Fruit fly (Drosophila melanogaster) whole organism, embryonic: Measurements from ENCODE around the gene CG33346.

Source experiments
- Atf3 ChIP-seq: fragments of 200-800 bp; sonication (Bioruptor generic); optimal IDR thresholded peaks from 3 replicates; lab custom pipeline; 2016; ENCODE audit warnings: missing biosample characterization, missing genetic modification characterization
- Blimp-1 ChIP-seq: fragments of 200-800 bp; sonication (Bioruptor generic); optimal IDR thresholded peaks from 3 replicates; lab custom pipeline; 2018; ENCODE audit warnings: missing biosample characterization, missing genetic modification characterization, mild to moderate bottlenecking, moderate library complexity, missing genetic modification reagents
- CG10654 ChIP-seq: fragments of 200-800 bp; sonication (Bioruptor generic); optimal IDR thresholded peaks from 2 replicates; lab custom pipeline; 2016; ENCODE audit warnings: missing biosample characterization, missing genetic modification characterization
- CG12299 ChIP-seq: fragments of 200-800 bp; sonication (Bioruptor generic); optimal IDR thresholded peaks from 2 replicates; lab custom pipeline; 2018; ENCODE audit warnings: missing biosample characterization, mild to moderate bottlenecking, missing genetic modification characterization
- CG12659 ChIP-seq: fragments of 200-800 bp; sonication (Bioruptor generic); optimal IDR thresholded peaks from 3 replicates; lab custom pipeline; 2017; ENCODE audit warnings: mild to moderate bottlenecking, missing biosample characterization, missing genetic modification reagents, missing genetic modification characterization
- CG13287 ChIP-seq: fragments of 200-800 bp; sonication (Bioruptor generic); IDR thresholded peaks from 2 replicates; pipeline ENCODE4 v1.3.6; 2022; ENCODE audit warnings: missing biosample characterization, missing genetic modification characterization; ENCODE audit not compliant: partially characterized antibody
- CG15011 ChIP-seq: fragments of 200-800 bp; sonication (Bioruptor generic); optimal IDR thresholded peaks from 3 replicates; lab custom pipeline; 2018; ENCODE audit warnings: missing biosample characterization, mild to moderate bottlenecking, missing genetic modification characterization
- CG18262 ChIP-seq: fragments of 200-800 bp; optimal IDR thresholded peaks from 3 replicates; lab custom pipeline; 2019; ENCODE audit warnings: missing biosample characterization, mild to moderate bottlenecking, missing genetic modification characterization, moderate library complexity
- CG18764 ChIP-seq: fragments of 200-800 bp; sonication (Bioruptor generic); optimal IDR thresholded peaks from 3 replicates; lab custom pipeline; 2016; ENCODE audit warnings: missing biosample characterization, missing genetic modification characterization
- CG2116 ChIP-seq: fragments of 200-800 bp; sonication (Bioruptor generic); optimal IDR thresholded peaks from 3 replicates; lab custom pipeline; 2018; ENCODE audit warnings: missing biosample characterization, mild to moderate bottlenecking, missing genetic modification characterization
- CG2202 ChIP-seq: fragments of 200-800 bp; sonication (Bioruptor generic); optimal IDR thresholded peaks from 2 replicates; lab custom pipeline; 2018; ENCODE audit warnings: missing biosample characterization, mild to moderate bottlenecking, missing genetic modification characterization
- CG31388 ChIP-seq: fragments of 200-800 bp; sonication (Bioruptor generic); optimal IDR thresholded peaks from 2 replicates; lab custom pipeline; 2016; ENCODE audit warnings: missing biosample characterization, missing genetic modification characterization
- CG34224 ChIP-seq: fragments of 200-800 bp; sonication (Bioruptor generic); IDR thresholded peaks from 3 replicates; pipeline ENCODE4 v1.3.6; 2022; ENCODE audit warnings: missing biosample characterization, missing genetic modification characterization; ENCODE audit not compliant: partially characterized antibody
- CG4360 ChIP-seq: fragments of 200-800 bp; sonication (Bioruptor generic); IDR thresholded peaks from 2 replicates; pipeline ENCODE4 v1.3.6; 2022; ENCODE audit warnings: missing biosample characterization, missing genetic modification characterization
- CG5953 ChIP-seq: fragments of 200-800 bp; sonication (Bioruptor generic); IDR thresholded peaks from 2 replicates; pipeline ENCODE4 v1.3.6; 2022; ENCODE audit warnings: missing biosample characterization, missing genetic modification characterization
- CG6689 ChIP-seq: fragments of 200-800 bp; sonication (Bioruptor generic); IDR thresholded peaks from 2 replicates; pipeline ENCODE4 v1.3.6; 2022; ENCODE audit warnings: missing biosample characterization, missing genetic modification characterization
- CG9609 ChIP-seq: fragments of 200-800 bp; sonication (Bioruptor generic); optimal IDR thresholded peaks from 3 replicates; lab custom pipeline; 2016; ENCODE audit warnings: missing biosample characterization, missing genetic modification characterization
- Chrac-16 ChIP-seq: fragments of 200-800 bp; sonication (Bioruptor generic); optimal IDR thresholded peaks from 3 replicates; lab custom pipeline; 2016; ENCODE audit warnings: missing biosample characterization, missing genetic modification characterization
- CoRest ChIP-seq: fragments of 200-800 bp; sonication (Bioruptor generic); optimal IDR thresholded peaks from 3 replicates; lab custom pipeline; 2018; ENCODE audit warnings: missing biosample characterization, mild to moderate bottlenecking, missing genetic modification characterization, moderate library complexity
- Ets65A ChIP-seq: fragments of 200-800 bp; sonication (Bioruptor generic); peaks from one replicate; lab custom pipeline; 2016; ENCODE audit warnings: missing biosample characterization, missing genetic modification characterization
- Gug ChIP-seq: fragments of 200-800 bp; sonication (Bioruptor generic); IDR thresholded peaks from 4 replicates; pipeline ENCODE4 v1.3.6; 2022; ENCODE audit warnings: missing biosample characterization, missing genetic modification characterization
- Hr39 ChIP-seq: fragments of >200 bp; optimal IDR thresholded peaks from 2 replicates; lab custom pipeline; 2017
- MBD-R2 ChIP-seq: fragments of 200-800 bp; sonication (Bioruptor generic); IDR thresholded peaks from 2 replicates; pipeline ENCODE4 v1.3.6; 2022; ENCODE audit warnings: missing biosample characterization, missing genetic modification characterization
- Med ChIP-seq: fragments of 200-800 bp; sonication (Bioruptor generic); peaks from one replicate; lab custom pipeline; 2016; ENCODE audit warnings: missing biosample characterization, missing genetic modification characterization, mild to moderate bottlenecking, inconsistent platforms, moderate library complexity
- Oaz ChIP-seq: fragments of 200-800 bp; sonication (Bioruptor generic); IDR thresholded peaks from 2 replicates; pipeline ENCODE4 v1.3.6; 2022; ENCODE audit warnings: missing biosample characterization, missing genetic modification characterization
- Rfx ChIP-seq: fragments of 200-800 bp; sonication (Bioruptor generic); IDR thresholded peaks from 2 replicates; pipeline ENCODE4 v1.3.6; 2022; ENCODE audit warnings: missing biosample characterization, missing genetic modification characterization
- Rx ChIP-seq: fragments of 200-800 bp; sonication (Bioruptor generic); IDR thresholded peaks from 2 replicates; pipeline ENCODE4 v1.3.6; 2022; ENCODE audit warnings: missing biosample characterization, missing genetic modification characterization
- Side ChIP-seq: fragments of 200-800 bp; sonication (Bioruptor generic); optimal IDR thresholded peaks from 2 replicates; lab custom pipeline; 2016; ENCODE audit warnings: missing biosample characterization, missing genetic modification characterization
- Ssrp ChIP-seq: fragments of 200-800 bp; sonication (Bioruptor generic); optimal IDR thresholded peaks from 2 replicates; lab custom pipeline; 2018; ENCODE audit warnings: missing biosample characterization, mild to moderate bottlenecking, missing genetic modification characterization, moderate library complexity
- ash1 ChIP-seq: fragments of 200-800 bp; sonication (Bioruptor generic); optimal IDR thresholded peaks from 2 replicates; lab custom pipeline; 2018; ENCODE audit warnings: missing biosample characterization, mild to moderate bottlenecking, missing genetic modification characterization
- bsh ChIP-seq, 2 experiments: fragments of 200-800 bp; sonication (Bioruptor generic); optimal IDR thresholded peaks; 2 replicates each; lab custom pipeline; 2017 to 2018; ENCODE audit warnings: mild to moderate bottlenecking in 2 of 2, missing biosample characterization in 2 of 2, missing genetic modification characterization in 2 of 2, moderate library complexity in 1 of 2
- chm ChIP-seq: fragments of 200-800 bp; sonication (Bioruptor generic); IDR thresholded peaks from 2 replicates; pipeline ENCODE4 v1.3.6; 2022; ENCODE audit warnings: missing biosample characterization, missing genetic modification characterization
- croc ChIP-seq: fragments of 200-800 bp; sonication (Bioruptor generic); conservative IDR thresholded peaks from 3 replicates; pipeline ENCODE4 v1.3.6; 2022; ENCODE audit warnings: missing biosample characterization, missing genetic modification characterization
- danr ChIP-seq: fragments of 200-800 bp; sonication (Bioruptor generic); IDR thresholded peaks from 2 replicates; pipeline ENCODE4 v1.3.6; 2022; ENCODE audit warnings: missing biosample characterization, missing genetic modification characterization
- exex ChIP-seq: fragments of 200-800 bp; sonication (Bioruptor generic); optimal IDR thresholded peaks from 4 replicates; lab custom pipeline; 2018; ENCODE audit warnings: missing biosample characterization, mild to moderate bottlenecking, missing genetic modification characterization, moderate library complexity
- gem ChIP-seq: fragments of 200-800 bp; sonication (Bioruptor generic); optimal IDR thresholded peaks from 2 replicates; lab custom pipeline; 2019; ENCODE audit warnings: missing biosample characterization, mild to moderate bottlenecking, missing genetic modification characterization, moderate library complexity
- hb ChIP-seq: fragments of 200-800 bp; sonication (Bioruptor generic); IDR thresholded peaks from 3 replicates; pipeline ENCODE4 v1.3.6; 2022; ENCODE audit warnings: missing biosample characterization, missing genetic modification characterization; ENCODE audit not compliant: partially characterized antibody
- inv ChIP-seq: fragments of 200-800 bp; sonication (Bioruptor generic); IDR thresholded peaks from 2 replicates; pipeline ENCODE4 v1.3.6; 2022; ENCODE audit warnings: missing biosample characterization, missing genetic modification characterization; ENCODE audit not compliant: partially characterized antibody
- jumu ChIP-seq: fragments of 200-800 bp; sonication (Bioruptor generic); optimal IDR thresholded peaks from 3 replicates; lab custom pipeline; 2016; ENCODE audit warnings: missing biosample characterization, missing genetic modification characterization
- luna ChIP-seq: fragments of 200-800 bp; sonication (Bioruptor generic); optimal IDR thresholded peaks from 2 replicates; lab custom pipeline; 2016; ENCODE audit warnings: missing biosample characterization, missing genetic modification characterization
- nau ChIP-seq: fragments of 200-800 bp; sonication (Bioruptor generic); optimal IDR thresholded peaks from 3 replicates; lab custom pipeline; 2017; ENCODE audit warnings: missing biosample characterization, mild to moderate bottlenecking, missing genetic modification characterization, missing genetic modification reagents
- pho ChIP-seq: fragments of 200-800 bp; sonication (Bioruptor generic); optimal IDR thresholded peaks from 2 replicates; lab custom pipeline; 2016; ENCODE audit warnings: missing biosample characterization, missing genetic modification characterization
- pita ChIP-seq: fragments of 200-800 bp; sonication (Bioruptor generic); optimal IDR thresholded peaks from 2 replicates; lab custom pipeline; 2017; ENCODE audit warnings: missing biosample characterization, mild to moderate bottlenecking, missing genetic modification characterization
- psq ChIP-seq: fragments of 200-800 bp; sonication (Bioruptor generic); optimal IDR thresholded peaks from 2 replicates; lab custom pipeline; 2017; ENCODE audit warnings: missing biosample characterization, missing genetic modification characterization
- salm ChIP-seq: fragments of 200-800 bp; sonication (Bioruptor generic); optimal IDR thresholded peaks from 2 replicates; lab custom pipeline; 2018; ENCODE audit warnings: missing biosample characterization, mild to moderate bottlenecking, missing genetic modification characterization
- scrt ChIP-seq: fragments of 200-800 bp; sonication (Bioruptor generic); optimal IDR thresholded peaks from 2 replicates; lab custom pipeline; 2018; ENCODE audit warnings: missing biosample characterization, mild to moderate bottlenecking, missing genetic modification characterization, moderate library complexity
- so ChIP-seq: fragments of 200-800 bp; sonication (Bioruptor generic); IDR thresholded peaks from 3 replicates; pipeline ENCODE4 v1.3.6; 2022; ENCODE audit warnings: missing biosample characterization, missing genetic modification characterization
- tll ChIP-seq, 2 experiments: fragments of 200-800 bp in 1 of 2; fragments of >200 bp in 1 of 2; sonication (Bioruptor generic) in 1 of 2; optimal IDR thresholded peaks; 2 replicates each; lab custom pipeline; 2017 to 2019; ENCODE audit warnings: missing biosample characterization in 2 of 2, missing genetic modification characterization in 2 of 2, mild to moderate bottlenecking in 1 of 2, moderate library complexity in 1 of 2
- tna ChIP-seq: fragments of 200-800 bp; sonication (Bioruptor generic); IDR thresholded peaks from 2 replicates; pipeline ENCODE4 v1.3.6; 2022; ENCODE audit warnings: missing biosample characterization, missing genetic modification characterization; ENCODE audit not compliant: partially characterized antibody
- twi ChIP-seq: fragments of 200-800 bp; optimal IDR thresholded peaks from 2 replicates; lab custom pipeline; 2019; ENCODE audit warnings: missing biosample characterization, mild to moderate bottlenecking, missing genetic modification characterization, moderate library complexity

CG33346 gene

dm6 chr3R:28634261-28634980 is 34.6 kb upstream of the CG33346 start (continued):
- 0 out of 2 replicates have a peak, but pooled peaks have one; percentile 46 for TF ChIP-seq chm
- no peak for TF ChIP-seq CG10654 (GFP tag; lab: Kevin White, UChicago)
- TF ChIP-seq Ets65A: peak; percentile 29
- TF ChIP-seq twi (tag; lab: Kevin White, UChicago): no peak
- no peak for TF ChIP-seq CG18764 (GFP tag; lab: Kevin White, UChicago)
- no peak for TF ChIP-seq Rfx (GFP tag; lab: Robert Waterston, UW)
- TF ChIP-seq Oaz: no peak
- TF ChIP-seq Rx: no peak
- TF ChIP-seq Hr39 (lab: Kevin White, UChicago): no peak
- no peak for TF ChIP-seq CG15011 (GFP tag; lab: Kevin White, UChicago)
- no peak for TF ChIP-seq jumu (GFP tag; lab: Kevin White, UChicago)
- TF ChIP-seq scrt: no peak
- no peak for TF ChIP-seq gem (tag; lab: Kevin White, UChicago)
- TF ChIP-seq danr (GFP tag; lab: Robert Waterston, UW): no peak
- no peak for TF ChIP-seq CG2202 (tag; lab: Kevin White, UChicago)
- no peak for TF ChIP-seq CoRest (tag; lab: Kevin White, UChicago)
- no peak for TF ChIP-seq salm (tag; lab: Kevin White, UChicago)
- no peak for TF ChIP-seq pita
- no peak for TF ChIP-seq exex (tag; lab: Kevin White, UChicago)
- no peak for TF ChIP-seq tna (GFP tag; lab: Robert Waterston, UW)
- peak; percentile 47 for TF ChIP-seq CG12659 (GFP tag; lab: Kevin White, UChicago)
- peak; percentile 1 for TF ChIP-seq CG12299
- TF ChIP-seq so (GFP tag; lab: Robert Waterston, UW): no peak
- TF ChIP-seq Atf3 (GFP tag; lab: Kevin White, UChicago): no peak
- no peak for TF ChIP-seq CG9609 (GFP tag; lab: Kevin White, UChicago)
- TF ChIP-seq CG5953 (GFP tag; lab: Robert Waterston, UW): no peak
- TF ChIP-seq CG18262: peak; percentile 3
- no peak for TF ChIP-seq CG6689 (GFP tag; lab: Robert Waterston, UW)
- TF ChIP-seq inv (GFP tag; lab: Robert Waterston, UW): no peak
- TF ChIP-seq Gug (GFP tag; lab: Robert Waterston, UW): no peak
- no peak for TF ChIP-seq CG31388 (GFP tag; lab: Kevin White, UChicago)
- peak; percentile 16 for TF ChIP-seq nau
- no peak for TF ChIP-seq CG2116 (GFP tag; lab: Kevin White, UChicago)
- TF ChIP-seq luna (GFP tag; lab: Kevin White, UChicago): no peak
- no peak for TF ChIP-seq hb (GFP tag; lab: Robert Waterston, UW)
- TF ChIP-seq ash1: no peak
- no peak for TF ChIP-seq CG34224 (GFP tag; lab: Robert Waterston, UW)
- peak; percentile 90 for TF ChIP-seq psq (GFP tag; lab: Kevin White, UChicago)
- TF ChIP-seq Ssrp (tag; lab: Kevin White, UChicago): no peak
- TF ChIP-seq pho (GFP tag; lab: Kevin White, UChicago): no peak
- peak in 1 of 2 experiments; percentile 25 for TF ChIP-seq tll (GFP tag; optimal IDR thresholded peaks at IDR 0.05; lab: Kevin White, UChicago)
- no peak for TF ChIP-seq croc
- peak; percentile 69 for TF ChIP-seq CG4360 (GFP tag; lab: Robert Waterston, UW)
- TF ChIP-seq Chrac-16 (GFP tag; lab: Kevin White, UChicago): no peak
- TF ChIP-seq Blimp-1 (GFP tag; lab: Kevin White, UChicago): no peak
- no peak for TF ChIP-seq Med (GFP tag; lab: Kevin White, UChicago)
- TF ChIP-seq bsh (GFP tag; optimal IDR thresholded peaks at IDR 0.05; lab: Kevin White, UChicago): no peak
- TF ChIP-seq Side (GFP tag; lab: Kevin White, UChicago): no peak
- no peak for TF ChIP-seq MBD-R2
- no peak for TF ChIP-seq CG13287 (GFP tag; lab: Robert Waterston, UW)
